Worm (Caenorhabditis elegans) whole organism, L4 larva: ENCODE data around the gene msp-59.
"Not testable (repeated sequence)": the region's sequence is repeated elsewhere in the genome, so short reads cannot be mapped to it uniquely, and the experiment has no call there.

ENCODE experiments used
- F37D6.2 ChIP-seq: sonication (generic microtip); optimal IDR thresholded peaks from 2 replicates; lab custom pipeline; 2016; ENCODE audit warnings: mild to moderate bottlenecking, missing genetic modification characterization, missing compliant biosample characterization
- F44E2.7 ChIP-seq: fragments of 200-800 bp; sonication (Bioruptor generic); IDR thresholded peaks from 2 replicates; pipeline ENCODE4 v2.1.2; 2022; ENCODE audit warnings: missing genetic modification characterization, missing compliant biosample characterization
- Y48G9A.11 ChIP-seq: fragments of 200-800 bp; sonication (Bioruptor generic); IDR thresholded peaks from 2 replicates; pipeline ENCODE4 v1.3.6; 2022; ENCODE audit warnings: missing genetic modification reagents, missing genetic modification characterization, missing compliant biosample characterization
- ZK546.5 ChIP-seq, 2 experiments: sonication (generic microtip); optimal IDR thresholded peaks; 2 replicates each; lab custom pipeline; 2017; ENCODE audit warnings: missing biosample characterization in 2 of 2, missing genetic modification characterization in 2 of 2
- aha-1 ChIP-seq: fragments of 150-350 bp; peaks from one replicate; lab custom pipeline; 2014; ENCODE audit warnings: missing biosample characterization, missing genetic modification characterization
- ama-1 ChIP-seq: fragments of 150-350 bp; optimal IDR thresholded peaks from 2 replicates; lab custom pipeline; 2014; ENCODE audit warnings: inconsistent platforms, mixed read lengths
- ceh-32 ChIP-seq: sonication (generic microtip); optimal IDR thresholded peaks from 2 replicates; lab custom pipeline; 2016; ENCODE audit warnings: mild to moderate bottlenecking, missing genetic modification characterization, missing compliant biosample characterization; ENCODE audit not compliant: poor library complexity
- ceh-62 ChIP-seq: sonication (generic microtip); optimal IDR thresholded peaks from 2 replicates; lab custom pipeline; 2017; ENCODE audit warnings: missing biosample characterization, missing genetic modification characterization
- ces-1 ChIP-seq: fragments of 150-350 bp; sonication (generic microtip); optimal IDR thresholded peaks from 4 replicates; lab custom pipeline; 2014; ENCODE audit warnings: missing biosample characterization, missing genetic modification reagents, missing genetic modification characterization
- daf-19 ChIP-seq: fragments of 200-800 bp; sonication (Bioruptor generic); conservative IDR thresholded peaks from 2 replicates; pipeline ENCODE4 v1.3.6; 2022; ENCODE audit warnings: missing genetic modification characterization, missing compliant biosample characterization
- daf-8 ChIP-seq: fragments of 200-800 bp; sonication (Bioruptor generic); IDR thresholded peaks from 2 replicates; pipeline ENCODE4 v1.3.6; 2022; ENCODE audit warnings: missing genetic modification characterization, missing compliant biosample characterization
- dmd-8 ChIP-seq: fragments of 200-800 bp; sonication (Bioruptor generic); IDR thresholded peaks from 2 replicates; pipeline ENCODE4 v1.3.6; 2022; ENCODE audit warnings: missing genetic modification characterization, missing compliant biosample characterization
- dve-1 ChIP-seq: sonication (generic microtip); optimal IDR thresholded peaks from 2 replicates; lab custom pipeline; 2017; ENCODE audit warnings: antibody characterized with exemption, mild to moderate bottlenecking, missing genetic modification characterization, missing compliant biosample characterization; ENCODE audit not compliant: insufficient read depth
- hlh-11 ChIP-seq: fragments of 200-800 bp; sonication (Bioruptor generic); optimal IDR thresholded peaks from 2 replicates; lab custom pipeline; 2018; ENCODE audit warnings: mild to moderate bottlenecking, missing genetic modification characterization, missing compliant biosample characterization
- hlh-30 ChIP-seq: sonication (generic microtip); optimal IDR thresholded peaks from 2 replicates; lab custom pipeline; 2017; ENCODE audit warnings: antibody characterized with exemption, mild to moderate bottlenecking, missing genetic modification characterization, missing compliant biosample characterization; ENCODE audit not compliant: insufficient read depth
- jun-1 ChIP-seq: fragments of 150-350 bp; optimal IDR thresholded peaks from 2 replicates; lab custom pipeline; 2014; ENCODE audit warnings: missing biosample characterization, missing genetic modification reagents, missing genetic modification characterization
- lin-15B ChIP-seq: fragments of 150-350 bp; sonication (generic microtip); optimal IDR thresholded peaks from 3 replicates; lab custom pipeline; 2014; ENCODE audit warnings: missing biosample characterization, missing genetic modification characterization
- madf-5 ChIP-seq, 2 experiments: fragments of 200-800 bp; sonication (Bioruptor generic); IDR thresholded peaks; 2 replicates each; pipeline ENCODE4 v1.3.6; 2022; ENCODE audit warnings: missing compliant biosample characterization in 2 of 2, missing genetic modification characterization in 2 of 2
- mes-2 ChIP-seq: sonication (generic microtip); optimal IDR thresholded peaks from 2 replicates; lab custom pipeline; 2016; ENCODE audit warnings: missing genotype, mild to moderate bottlenecking, missing genetic modification characterization, missing compliant biosample characterization; ENCODE audit not compliant: poor library complexity, severe bottlenecking
- nhr-10 ChIP-seq: fragments of 150-350 bp; optimal IDR thresholded peaks from 2 replicates; lab custom pipeline; 2014; ENCODE audit warnings: missing biosample characterization, missing genetic modification characterization
- nhr-102 ChIP-seq: sonication (generic microtip); optimal IDR thresholded peaks from 2 replicates; lab custom pipeline; 2016; ENCODE audit warnings: mild to moderate bottlenecking, missing genetic modification characterization, moderate library complexity, missing compliant biosample characterization
- nhr-41 ChIP-seq: fragments of 200-800 bp; sonication (Bioruptor generic); IDR thresholded peaks from 2 replicates; pipeline ENCODE4 v1.3.6; 2022; ENCODE audit warnings: missing genetic modification reagents, missing genetic modification characterization, missing compliant biosample characterization
- nhr-42 ChIP-seq: fragments of 200-800 bp; sonication (Bioruptor generic); IDR thresholded peaks from 2 replicates; pipeline ENCODE4 v1.3.6; 2022; ENCODE audit warnings: missing genetic modification characterization, missing compliant biosample characterization
- nhr-77 ChIP-seq: fragments of 150-350 bp; optimal IDR thresholded peaks from 2 replicates; lab custom pipeline; 2014; ENCODE audit warnings: missing biosample characterization, missing genetic modification characterization
- pha-4 ChIP-seq, 2 experiments: fragments of 150-350 bp in 1 of 2; fragments of 200-800 bp in 1 of 2; sonication (Bioruptor generic) in 1 of 2; IDR thresholded peaks in 1 of 2; optimal IDR thresholded peaks in 1 of 2; 2 replicates each; pipeline versions ENCODE4 v1.3.6 to Lab custom; 2014 to 2022; ENCODE audit warnings: missing genetic modification characterization in 2 of 2, missing genetic modification reagents in 2 of 2, missing biosample characterization in 1 of 2, missing compliant biosample characterization in 1 of 2
- sdz-12 ChIP-seq: fragments of 200-800 bp; sonication (Bioruptor generic); optimal IDR thresholded peaks from 2 replicates; lab custom pipeline; 2018; ENCODE audit warnings: mild to moderate bottlenecking, missing genetic modification characterization, missing compliant biosample characterization
- snpc-4 ChIP-seq: fragments of 150-350 bp; optimal IDR thresholded peaks from 2 replicates; lab custom pipeline; 2014; ENCODE audit warnings: missing biosample characterization, missing genetic modification characterization
- tag-97 ChIP-seq: fragments of 200-800 bp; sonication (Bioruptor generic); IDR thresholded peaks from 2 replicates; pipeline ENCODE4 v1.3.6; 2022; ENCODE audit warnings: missing genetic modification characterization, missing compliant biosample characterization
- unc-62 ChIP-seq, 3 experiments: fragments of 150-350 bp in 1 of 3; sonication (generic microtip); optimal IDR thresholded peaks in 2 of 3; peaks in 1 of 3; 1 replicate in 1 of 3; 2 replicates in 2 of 3; lab custom pipeline; 2014 to 2017; ENCODE audit warnings: missing biosample characterization in 3 of 3, missing genetic modification characterization in 3 of 3, missing genetic modification reagents in 3 of 3, missing genotype in 1 of 3
- zip-2 ChIP-seq: fragments of 150-350 bp; optimal IDR thresholded peaks from 2 replicates; lab custom pipeline; 2014; ENCODE audit warnings: missing biosample characterization, missing genetic modification characterization
- ztf-7 ChIP-seq: fragments of 150-350 bp; optimal IDR thresholded peaks from 2 replicates; lab custom pipeline; 2014; ENCODE audit warnings: missing biosample characterization, missing genetic modification characterization

msp-59 gene

ce11 chrIV:5303030-5303429 lies 9.9 kb downstream of the msp-59 start, which contains the start of gene ZK354.7:
ZK354.7 (minus strand) TSS chrIV:5303130.
- no peak for TF ChIP-seq ces-1 (GFP tag; lab: Kevin White, UChicago)
- peak; percentile 13 for TF ChIP-seq aha-1 (tag; lab: Kevin White, UChicago)

ce11 chrIV:5297436-5298012 lies 15.4 kb downstream of the msp-59 start, which contains the start of the genes ZK354.6 and msp-113:
ZK354.6 (minus strand) TSS chrIV:5297536.
msp-113 (plus strand) TSS chrIV:5297962.
- peak in 1 of 2 experiments; percentile 27 for TF ChIP-seq unc-62 (GFP tag; optimal IDR thresholded peaks at IDR 0.05 in 1 of 2; lab: Kevin White, UChicago)
- TF ChIP-seq unc-62 (tag; optimal IDR thresholded peaks at IDR 0.05; lab: Kevin White, UChicago): no peak
- TF ChIP-seq tag-97 (GFP tag; lab: Robert Waterston, UW): no peak
- TF ChIP-seq, all 104 proteins: peak for 1

ce11 chrIV:5295240-5295639 lies 17.7 kb downstream of the msp-59 start, which contains the start of gene msp-51:
msp-51 (minus strand) TSS chrIV:5295340.
- TF ChIP-seq nhr-10 (tag; lab: Kevin White, UChicago); daf-19 (GFP tag; lab: Robert Waterston, UW); nhr-41 (GFP tag; lab: Robert Waterston, UW): not testable (repeated sequence)

ce11 chrIV:5294467-5294866 lies 18.4 kb downstream of the msp-59 start:
- TF ChIP-seq lin-15B (tag; lab: Kevin White, UChicago): no peak
- TF ChIP-seq zip-2 (tag; lab: Kevin White, UChicago): no peak
- TF ChIP-seq dmd-8 (GFP tag; lab: Robert Waterston, UW): no peak
- TF ChIP-seq F37D6.2: no peak
- no peak for TF ChIP-seq daf-8 (GFP tag; lab: Robert Waterston, UW)
- TF ChIP-seq dve-1 (tag; lab: Kevin White, UChicago): no peak
- no peak for TF ChIP-seq hlh-30
- no peak for TF ChIP-seq F44E2.7 (GFP tag; lab: Robert Waterston, UW)
- no peak for TF ChIP-seq pha-4 (GFP tag; IDR thresholded peaks at IDR 0.05; lab: Robert Waterston, UW)
- no peak for TF ChIP-seq pha-4 (tag; optimal IDR thresholded peaks at IDR 0.05; lab: Kevin White, UChicago)
- TF ChIP-seq Y48G9A.11 (GFP tag; lab: Robert Waterston, UW): no peak
- no peak for TF ChIP-seq mes-2 (tag; lab: Kevin White, UChicago)

- no peak for TF ChIP-seq jun-1 (tag; lab: Kevin White, UChicago)
- no peak for TF ChIP-seq snpc-4
- no peak for TF ChIP-seq nhr-10 (tag; lab: Kevin White, UChicago)
- TF ChIP-seq nhr-77 (tag; lab: Kevin White, UChicago): no peak
- TF ChIP-seq unc-62 (GFP tag; optimal IDR thresholded peaks at IDR 0.05 in 1 of 2; lab: Kevin White, UChicago): peak in 1 of 2 experiments; percentile 90
- no peak for TF ChIP-seq unc-62 (tag; optimal IDR thresholded peaks at IDR 0.05; lab: Kevin White, UChicago)
- TF ChIP-seq hlh-30: no peak
- TF ChIP-seq hlh-11 (tag; lab: Kevin White, UChicago): no peak
- TF ChIP-seq aha-1 (tag; lab: Kevin White, UChicago): peak; percentile 56
These were observed 21.7 kb downstream of the msp-59 start for ce11 chrIV:5291207-5291606.

- TF ChIP-seq sdz-12 (GFP tag; lab: Kevin White, UChicago) (no peak), nhr-102 (tag; lab: Kevin White, UChicago) (no peak), ceh-62 (no peak), nhr-42 (GFP tag; lab: Robert Waterston, UW) (no peak)
These were observed 22.4 kb downstream of the msp-59 start, which contains the start of gene nlp-47 for ce11 chrIV:5290547-5290946. nlp-47 (plus strand) TSS chrIV:5290847.

ce11 chrIV:5288932-5289331 lies 24.0 kb downstream of the msp-59 start:
- no peak for TF ChIP-seq ama-1
- no peak for TF ChIP-seq nhr-102 (tag; lab: Kevin White, UChicago)
- no peak for TF ChIP-seq madf-5 (GFP tag; IDR thresholded peaks at IDR 0.05; lab: Robert Waterston, UW)
- no peak for TF ChIP-seq ztf-7 (tag; lab: Kevin White, UChicago)
- TF ChIP-seq zip-2 (tag; lab: Kevin White, UChicago): no peak
- TF ChIP-seq ceh-32 (tag; lab: Kevin White, UChicago): no peak
- no peak for TF ChIP-seq ZK546.5 (tag; optimal IDR thresholded peaks at IDR 0.05; lab: Kevin White, UChicago)
